Fruit fly (Drosophila melanogaster) Kc167 (cell line): Measurements from ENCODE around the gene SmydA-2.

Experiments used
- Myc ChIP-seq: fragments of >200 bp; optimal IDR thresholded peaks from 2 replicates; lab custom pipeline; 2017; ENCODE audit warnings: missing external identifiers
- Sin3A ChIP-seq: fragments of >200 bp; optimal IDR thresholded peaks from 2 replicates; lab custom pipeline; 2018; ENCODE audit warnings: missing external identifiers
- h ChIP-seq: fragments of >200 bp; optimal IDR thresholded peaks from 3 replicates; lab custom pipeline; 2018; ENCODE audit warnings: missing external identifiers
- insv ChIP-seq: fragments of >200 bp; optimal IDR thresholded peaks from 3 replicates; lab custom pipeline; 2018; ENCODE audit warnings: missing external identifiers
- psq ChIP-seq: fragments of >200 bp; optimal IDR thresholded peaks from 2 replicates; lab custom pipeline; 2017; ENCODE audit warnings: missing external identifiers
- ttk ChIP-seq: sonication (Bioruptor generic); optimal IDR thresholded peaks from 2 replicates; lab custom pipeline; 2017; ENCODE audit warnings: missing external identifiers

Gene SmydA-2

dm6 chr3L:19040155-19040644 lies 37.1 kb upstream of the SmydA-2 start:
- TF ChIP-seq Myc (lab: Kevin White, UChicago) (no peak), ttk (lab: Kevin White, UChicago) (no peak), psq (lab: Kevin White, UChicago) (no peak), Sin3A (lab: Kevin White, UChicago) (no peak)

dm6 chr3L:19037051-19037450 lies 34.0 kb upstream of the SmydA-2 start:
- no peak for TF ChIP-seq ttk (lab: Kevin White, UChicago)
- TF ChIP-seq Myc (lab: Kevin White, UChicago) = no peak
- no peak for TF ChIP-seq h (lab: Kevin White, UChicago)
- TF ChIP-seq psq (lab: Kevin White, UChicago) = no peak

- no peak for TF ChIP-seq insv
- TF ChIP-seq Sin3A (lab: Kevin White, UChicago) = no peak
- TF ChIP-seq ttk (lab: Kevin White, UChicago) = no peak
- TF ChIP-seq Myc (lab: Kevin White, UChicago) = no peak
- no peak for TF ChIP-seq psq (lab: Kevin White, UChicago)
- TF ChIP-seq h (lab: Kevin White, UChicago) = no peak
Observed at dm6 chr3L:19036119-19036518, 33.1 kb upstream of the SmydA-2 start.

- TF ChIP-seq psq (lab: Kevin White, UChicago) (no peak), h (lab: Kevin White, UChicago) (no peak), Sin3A (lab: Kevin White, UChicago) (no peak), insv (no peak), ttk (lab: Kevin White, UChicago) (no peak), Myc (lab: Kevin White, UChicago) (no peak)
Observed at dm6 chr3L:19035163-19035900, 32.3 kb upstream of the SmydA-2 start.

- no peak for TF ChIP-seq Sin3A (lab: Kevin White, UChicago)
- no peak for TF ChIP-seq insv
- TF ChIP-seq h (lab: Kevin White, UChicago) = no peak
- no peak for TF ChIP-seq Myc (lab: Kevin White, UChicago)
- no peak for TF ChIP-seq ttk (lab: Kevin White, UChicago)
- TF ChIP-seq psq (lab: Kevin White, UChicago) = no peak
Observed at dm6 chr3L:19033154-19033811, 30.2 kb upstream of the SmydA-2 start.

- TF ChIP-seq insv (no peak), Sin3A (lab: Kevin White, UChicago) (no peak), Myc (lab: Kevin White, UChicago) (no peak), h (lab: Kevin White, UChicago) (no peak), ttk (lab: Kevin White, UChicago) (no peak), psq (lab: Kevin White, UChicago) (no peak)
Observed at dm6 chr3L:19032676-19033075, 29.6 kb upstream of the SmydA-2 start.

dm6 chr3L:19031858-19032257 lies 28.8 kb upstream of the SmydA-2 start:
- TF ChIP-seq insv = no peak

- TF ChIP-seq ttk (lab: Kevin White, UChicago) (no peak), psq (lab: Kevin White, UChicago) (no peak), Myc (lab: Kevin White, UChicago) (no peak), h (lab: Kevin White, UChicago) (no peak), insv (no peak), Sin3A (lab: Kevin White, UChicago) (no peak)
Observed at dm6 chr3L:19027172-19027571, 24.1 kb upstream of the SmydA-2 start.

- TF ChIP-seq ttk (lab: Kevin White, UChicago) (no peak), psq (lab: Kevin White, UChicago) (no peak), h (lab: Kevin White, UChicago) (no peak), Myc (lab: Kevin White, UChicago) (no peak), insv (no peak), Sin3A (lab: Kevin White, UChicago) (no peak)
Observed at dm6 chr3L:19024800-19025199, 21.7 kb upstream of the SmydA-2 start.

- TF ChIP-seq ttk (lab: Kevin White, UChicago) (no peak), h (lab: Kevin White, UChicago) (no peak), psq (lab: Kevin White, UChicago) (no peak), Sin3A (lab: Kevin White, UChicago) (no peak), insv (no peak), Myc (lab: Kevin White, UChicago) (no peak)
Observed at dm6 chr3L:19021701-19022100, 18.6 kb upstream of the SmydA-2 start.

- TF ChIP-seq Sin3A (lab: Kevin White, UChicago) = no peak
- no peak for TF ChIP-seq h (lab: Kevin White, UChicago)
- TF ChIP-seq insv = no peak
- TF ChIP-seq Myc (lab: Kevin White, UChicago) = no peak
- TF ChIP-seq ttk (lab: Kevin White, UChicago) = no peak
- TF ChIP-seq psq (lab: Kevin White, UChicago) = no peak
Observed at dm6 chr3L:19020467-19020866, 17.4 kb upstream of the SmydA-2 start.

dm6 chr3L:19019308-19019749 lies 16.3 kb upstream of the SmydA-2 start:
- TF ChIP-seq Sin3A (lab: Kevin White, UChicago) = no peak
- TF ChIP-seq h (lab: Kevin White, UChicago) = no peak
- TF ChIP-seq insv = no peak
- TF ChIP-seq ttk (lab: Kevin White, UChicago) = no peak
